Worm (Caenorhabditis elegans): ENCODE measurements around the gene fbxb-17.
"Not testable (repeated sequence)": the region's sequence is repeated elsewhere in the genome, so short reads cannot be mapped to it uniquely, and the experiment has no call there.

DNA sequence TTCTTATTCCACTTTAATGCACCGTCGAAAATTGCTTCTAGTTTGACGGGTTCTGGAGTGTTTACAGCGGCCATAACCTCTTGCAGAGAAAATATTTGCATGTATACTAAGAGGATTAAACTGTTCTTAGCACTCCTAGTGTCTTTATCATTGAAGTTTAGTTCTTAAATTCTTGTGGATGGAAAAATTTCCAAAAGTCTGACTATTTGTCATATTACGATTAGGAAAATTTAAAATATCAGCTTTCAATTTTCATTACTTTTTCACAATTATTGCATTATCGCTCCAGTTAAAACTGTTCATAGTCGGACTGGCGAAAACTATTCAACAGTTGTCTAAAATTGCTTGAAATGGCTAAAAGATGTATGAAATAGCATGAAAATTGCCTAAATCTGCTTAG lies 15.3 kb upstream of the fbxb-17 start, which contains the start of gene ZC204.13:
- not testable (repeated sequence) for TF ChIP-seq ceh-82 (tag; optimal IDR thresholded peaks at IDR 0.05); ztf-11 (tag; optimal IDR thresholded peaks at IDR 0.05); lin-29 (GFP tag; IDR thresholded peaks at IDR 0.05); ceh-28 (tag; optimal IDR thresholded peaks at IDR 0.05); madf-5 (GFP tag; IDR thresholded peaks at IDR 0.05); F26F4.8 (GFP tag; conservative IDR thresholded peaks at IDR 0.05); skn-1 (tag; optimal IDR thresholded peaks at IDR 0.05); attf-4 (tag; optimal IDR thresholded peaks at IDR 0.05); fkh-10 (GFP tag; optimal IDR thresholded peaks at IDR 0.05); daf-16 (GFP tag; optimal IDR thresholded peaks at IDR 0.05); daf-16 (tag; optimal IDR thresholded peaks at IDR 0.05); pha-4 (GFP tag; IDR thresholded peaks at IDR 0.05); pha-4 (tag; optimal IDR thresholded peaks at IDR 0.05)

Measured in whole organism, L4 larva.